Fruit fly (Drosophila melanogaster): Measurements from ENCODE around the gene GluRIIC.

The GluRIIC gene

dm6 chr2L:870285-870684, 43.6 kb upstream of the GluRIIC start, which contains the start of gene PNUTS (continued):
- TF ChIP-seq CG3163 (GFP tag; optimal IDR thresholded peaks at IDR 0.05) = no peak
- no peak for TF ChIP-seq maf-S (GFP tag; optimal IDR thresholded peaks at IDR 0.05)
- no peak for TF ChIP-seq Chrac-16 (GFP tag; optimal IDR thresholded peaks at IDR 0.05)
- TF ChIP-seq Fer2 (tag; optimal IDR thresholded peaks at IDR 0.05) = no peak
- TF ChIP-seq vnd (GFP tag; IDR thresholded peaks at IDR 0.05; ENCODE audit: partially characterized antibody) = no peak
- TF ChIP-seq CG10267 (tag; optimal IDR thresholded peaks at IDR 0.05) = no peak
- TF ChIP-seq dimm (GFP tag; IDR thresholded peaks at IDR 0.05) = no peak
- TF ChIP-seq unc-4 (GFP tag; IDR thresholded peaks at IDR 0.05; ENCODE audit: partially characterized antibody) = no peak
- no peak for TF ChIP-seq Lhr (GFP tag; optimal IDR thresholded peaks at IDR 0.05)
- TF ChIP-seq nmo (GFP tag; optimal IDR thresholded peaks at IDR 0.05) = no peak
- TF ChIP-seq MESR4 (GFP tag; optimal IDR thresholded peaks at IDR 0.05) = peak; percentile 89
- no peak for TF ChIP-seq nerfin-1 (tag; optimal IDR thresholded peaks at IDR 0.05)
- TF ChIP-seq CG30020 (tag; optimal IDR thresholded peaks at IDR 0.05) = no peak
- no peak for TF ChIP-seq HmgZ (tag; optimal IDR thresholded peaks at IDR 0.05)
- no peak for TF ChIP-seq Elba2 (GFP tag; optimal IDR thresholded peaks at IDR 0.05)
- TF ChIP-seq sim (GFP tag; IDR thresholded peaks at IDR 0.05) = no peak
- peak; percentile 56 for TF ChIP-seq Dp (GFP tag; optimal IDR thresholded peaks at IDR 0.05)

dm6 chr2L:870749-871418, 43.0 kb upstream of the GluRIIC start:
- peak; percentile 36 for TF ChIP-seq CG1529 (GFP tag; optimal IDR thresholded peaks at IDR 0.05)
- peak; percentile 59 for TF ChIP-seq CG8944 (GFP tag; optimal IDR thresholded peaks at IDR 0.05)
- no peak for TF ChIP-seq scrt (GFP tag; optimal IDR thresholded peaks at IDR 0.05)
- peak; percentile 74 for TF ChIP-seq CG4282 (GFP tag; optimal IDR thresholded peaks at IDR 0.05)
- TF ChIP-seq en (GFP tag; optimal IDR thresholded peaks at IDR 0.05) = peak; percentile 57
- 0 out of 2 replicates have a peak, but pooled peaks have one; percentile 10 for TF ChIP-seq dati (GFP tag; IDR thresholded peaks at IDR 0.05)
- no peak for TF ChIP-seq fd64A (GFP tag; optimal IDR thresholded peaks at IDR 0.05)
- no peak for TF ChIP-seq hbn (GFP tag; IDR thresholded peaks at IDR 0.05; ENCODE audit: partially characterized antibody)
- TF ChIP-seq p53 (GFP tag; optimal IDR thresholded peaks at IDR 0.05) = peak; percentile 32
- TF ChIP-seq pum (GFP tag; optimal IDR thresholded peaks at IDR 0.05) = peak; percentile 77
- TF ChIP-seq CG9727 (GFP tag; optimal IDR thresholded peaks at IDR 0.05) = peak; percentile 60
- TF ChIP-seq CG11696 (GFP tag; IDR thresholded peaks at IDR 0.05) = 0 out of 2 replicates have a peak, but pooled peaks have one; percentile 31
- peak; percentile 52 for TF ChIP-seq Bteb2 (GFP tag; optimal IDR thresholded peaks at IDR 0.05)
- TF ChIP-seq Dek (tag; optimal IDR thresholded peaks at IDR 0.05) = peak; percentile 43
- TF ChIP-seq CG12769 (tag; optimal IDR thresholded peaks at IDR 0.05) = peak; percentile 63
- peak; percentile 49; the same call in 1 of the 2 replicates for TF ChIP-seq CG32772 (GFP tag; IDR thresholded peaks at IDR 0.05)
- peak; percentile 11 for TF ChIP-seq B-H2 (GFP tag; optimal IDR thresholded peaks at IDR 0.05)
- peak; percentile 76 for TF ChIP-seq dysf (GFP tag; IDR thresholded peaks at IDR 0.05)
- TF ChIP-seq BEAF-32 (GFP tag; optimal IDR thresholded peaks at IDR 0.05) = peak; percentile 43
- no peak for TF ChIP-seq z (GFP tag; IDR thresholded peaks at IDR 0.05)
- TF ChIP-seq sd (tag; optimal IDR thresholded peaks at IDR 0.05) = peak; percentile 92
- peak; percentile 71 for TF ChIP-seq Atf-2 (GFP tag; optimal IDR thresholded peaks at IDR 0.05)
- TF ChIP-seq gt (GFP tag; IDR thresholded peaks at IDR 0.05) = no peak
- no peak for TF ChIP-seq Ravus (GFP tag; IDR thresholded peaks at IDR 0.05)
- TF ChIP-seq ham (GFP tag; IDR thresholded peaks at IDR 0.05) = peak; percentile 25; the same call in 1 of the 2 replicates
- TF ChIP-seq NFAT (GFP tag; IDR thresholded peaks at IDR 0.05) = no peak
- TF ChIP-seq crp (GFP tag; optimal IDR thresholded peaks at IDR 0.05) = peak in 1 of 2 experiments; percentile 13
- TF ChIP-seq Camta (GFP tag; optimal IDR thresholded peaks at IDR 0.05) = peak; percentile 73
- peak; percentile 61 for TF ChIP-seq CG7556 (GFP tag; optimal IDR thresholded peaks at IDR 0.05)
- no peak for TF ChIP-seq tna (GFP tag; IDR thresholded peaks at IDR 0.05; ENCODE audit: partially characterized antibody)
- TF ChIP-seq sima (GFP tag; optimal IDR thresholded peaks at IDR 0.05) = no peak
- peak; percentile 46 for TF ChIP-seq E2f1 (GFP tag; IDR thresholded peaks at IDR 0.05)
